Fruit fly (Drosophila melanogaster): ENCODE measurements around the gene lost.

- peak; percentile 19 for TF ChIP-seq ovo (GFP tag; optimal IDR thresholded peaks at IDR 0.05)
- TF ChIP-seq cic (GFP tag; optimal IDR thresholded peaks at IDR 0.05), result peak; percentile 27
- peak; percentile 39 for TF ChIP-seq pad (GFP tag; optimal IDR thresholded peaks at IDR 0.05)
These were observed 15.4 kb upstream of the lost start, which contains the start of gene tub for dm6 chr3R:4387490-4387889.
